Worm (Caenorhabditis elegans) whole organism, L4 larva: ENCODE results near the gene str-134.

Experiments used
- D1046.2 ChIP-seq: fragments of 200-800 bp; sonication (Bioruptor generic); IDR thresholded peaks from 2 replicates; pipeline ENCODE4 v1.3.6; 2022; ENCODE audit warnings: missing genetic modification characterization, missing compliant biosample characterization
- F26F4.8 ChIP-seq: fragments of 200-800 bp; sonication (Bioruptor generic); conservative IDR thresholded peaks from 2 replicates; pipeline ENCODE4 v1.3.6; 2022; ENCODE audit warnings: missing genetic modification characterization, missing compliant biosample characterization
- F37D6.2 ChIP-seq: sonication (generic microtip); optimal IDR thresholded peaks from 2 replicates; lab custom pipeline; 2016; ENCODE audit warnings: mild to moderate bottlenecking, missing genetic modification characterization, missing compliant biosample characterization
- R02D3.7 ChIP-seq: fragments of 150-350 bp; sonication (generic microtip); optimal IDR thresholded peaks from 3 replicates; lab custom pipeline; 2014; ENCODE audit warnings: missing biosample characterization, missing genetic modification characterization
- T20F7.1 ChIP-seq: fragments of 200-800 bp; sonication (Bioruptor generic); optimal IDR thresholded peaks from 2 replicates; lab custom pipeline; 2018; ENCODE audit warnings: mild to moderate bottlenecking, missing genetic modification characterization, missing compliant biosample characterization
- Y48G9A.11 ChIP-seq: fragments of 200-800 bp; sonication (Bioruptor generic); IDR thresholded peaks from 2 replicates; pipeline ENCODE4 v1.3.6; 2022; ENCODE audit warnings: missing genetic modification reagents, missing genetic modification characterization, missing compliant biosample characterization
- Y75B8A.6 ChIP-seq: fragments of 200-800 bp; sonication (Bioruptor generic); IDR thresholded peaks from 2 replicates; pipeline ENCODE4 v1.3.6; 2022; ENCODE audit warnings: missing genetic modification reagents, missing genetic modification characterization, missing compliant biosample characterization
- aha-1 ChIP-seq: fragments of 150-350 bp; peaks from one replicate; lab custom pipeline; 2014; ENCODE audit warnings: missing biosample characterization, missing genetic modification characterization
- aly-2 ChIP-seq: sonication (generic microtip); optimal IDR thresholded peaks from 2 replicates; lab custom pipeline; 2018; ENCODE audit warnings: missing biosample characterization, missing genetic modification characterization
- ceh-20 ChIP-seq: fragments of 200-800 bp; sonication (Bioruptor generic); IDR thresholded peaks from 2 replicates; pipeline ENCODE4 v1.3.6; 2022; ENCODE audit warnings: missing genetic modification reagents, missing genetic modification characterization, missing compliant biosample characterization
- ceh-62 ChIP-seq: sonication (generic microtip); optimal IDR thresholded peaks from 2 replicates; lab custom pipeline; 2017; ENCODE audit warnings: missing biosample characterization, missing genetic modification characterization
- ceh-82 ChIP-seq: sonication (generic microtip); optimal IDR thresholded peaks from 2 replicates; lab custom pipeline; 2017; ENCODE audit warnings: missing biosample characterization, missing genetic modification characterization
- daf-16 ChIP-seq, 3 experiments: sonication (generic microtip); optimal IDR thresholded peaks; 2 replicates each; lab custom pipeline; 2016 to 2017; ENCODE audit warnings: missing genetic modification characterization in 3 of 3, missing genetic modification reagents in 3 of 3, mild to moderate bottlenecking in 2 of 3, missing compliant biosample characterization in 2 of 3, missing biosample characterization in 1 of 3, moderate library complexity in 1 of 3
- dmd-8 ChIP-seq: fragments of 200-800 bp; sonication (Bioruptor generic); IDR thresholded peaks from 2 replicates; pipeline ENCODE4 v1.3.6; 2022; ENCODE audit warnings: missing genetic modification characterization, missing compliant biosample characterization
- dmd-9 ChIP-seq: fragments of 200-800 bp; sonication (Bioruptor generic); IDR thresholded peaks from 2 replicates; pipeline ENCODE4 v1.3.6; 2022; ENCODE audit warnings: missing genetic modification reagents, missing genetic modification characterization, missing compliant biosample characterization
- dpl-1 ChIP-seq: fragments of 150-350 bp; optimal IDR thresholded peaks from 2 replicates; lab custom pipeline; 2014; ENCODE audit warnings: missing biosample characterization, missing genetic modification reagents, missing genetic modification characterization
- duxl-1 ChIP-seq: sonication (generic microtip); optimal IDR thresholded peaks from 2 replicates; lab custom pipeline; 2016; ENCODE audit warnings: mild to moderate bottlenecking, missing genetic modification characterization, moderate library complexity, missing compliant biosample characterization; ENCODE audit not compliant: poor library complexity
- dve-1 ChIP-seq: sonication (generic microtip); optimal IDR thresholded peaks from 2 replicates; lab custom pipeline; 2017; ENCODE audit warnings: antibody characterized with exemption, mild to moderate bottlenecking, missing genetic modification characterization, missing compliant biosample characterization; ENCODE audit not compliant: insufficient read depth
- egl-43 ChIP-seq: fragments of 200-800 bp; sonication (Bioruptor generic); IDR thresholded peaks from 2 replicates; pipeline ENCODE4 v1.3.6; 2022; ENCODE audit warnings: missing genetic modification reagents, missing genetic modification characterization, missing compliant biosample characterization
- fos-1 ChIP-seq: fragments of 150-350 bp; optimal IDR thresholded peaks from 2 replicates; lab custom pipeline; 2014; ENCODE audit warnings: missing biosample characterization, missing genetic modification characterization
- hlh-11 ChIP-seq: fragments of 200-800 bp; sonication (Bioruptor generic); optimal IDR thresholded peaks from 2 replicates; lab custom pipeline; 2018; ENCODE audit warnings: mild to moderate bottlenecking, missing genetic modification characterization, missing compliant biosample characterization
- hlh-30 ChIP-seq: sonication (generic microtip); optimal IDR thresholded peaks from 2 replicates; lab custom pipeline; 2017; ENCODE audit warnings: antibody characterized with exemption, mild to moderate bottlenecking, missing genetic modification characterization, missing compliant biosample characterization; ENCODE audit not compliant: insufficient read depth
- jun-1 ChIP-seq: fragments of 150-350 bp; optimal IDR thresholded peaks from 2 replicates; lab custom pipeline; 2014; ENCODE audit warnings: missing biosample characterization, missing genetic modification reagents, missing genetic modification characterization
- lim-7 ChIP-seq: fragments of 200-800 bp; sonication (Bioruptor generic); IDR thresholded peaks from 2 replicates; pipeline ENCODE4 v1.3.6; 2022; ENCODE audit warnings: missing genetic modification characterization, missing compliant biosample characterization
- lin-1 ChIP-seq: fragments of 200-800 bp; sonication (Bioruptor generic); IDR thresholded peaks from 2 replicates; pipeline ENCODE4 v1.3.6; 2022; ENCODE audit warnings: missing genetic modification reagents, missing genetic modification characterization, missing compliant biosample characterization
- lin-13 ChIP-seq: fragments of 150-350 bp; optimal IDR thresholded peaks from 2 replicates; lab custom pipeline; 2014; ENCODE audit warnings: missing biosample characterization, missing genetic modification reagents, missing genetic modification characterization
- lin-29 ChIP-seq: fragments of 200-800 bp; sonication (Bioruptor generic); IDR thresholded peaks from 2 replicates; pipeline ENCODE4 v1.3.6; 2022; ENCODE audit warnings: missing genetic modification reagents, missing genetic modification characterization, missing compliant biosample characterization
- lin-38 ChIP-seq: fragments of 200-800 bp; sonication (Bioruptor generic); IDR thresholded peaks from 2 replicates; pipeline ENCODE4 v1.3.6; 2022; ENCODE audit warnings: missing genetic modification reagents, missing genetic modification characterization, missing compliant biosample characterization
- mdl-1 ChIP-seq, 2 experiments: fragments of 150-350 bp in 1 of 2; sonication (generic microtip) in 1 of 2; optimal IDR thresholded peaks; 2 replicates each; lab custom pipeline; 2014 to 2017; ENCODE audit warnings: missing biosample characterization in 2 of 2, missing genetic modification characterization in 2 of 2
- mdt-29 ChIP-seq: fragments of 200-800 bp; sonication (Bioruptor generic); IDR thresholded peaks from 2 replicates; pipeline ENCODE4 v1.3.6; 2022; ENCODE audit warnings: missing genetic modification reagents, missing genetic modification characterization, missing compliant biosample characterization
- mxl-2 ChIP-seq: fragments of 200-800 bp; sonication (Bioruptor generic); conservative IDR thresholded peaks from 2 replicates; pipeline ENCODE4 v1.3.6; 2022; ENCODE audit warnings: missing genetic modification reagents, missing genetic modification characterization, missing compliant biosample characterization
- nhr-111 ChIP-seq: fragments of 200-800 bp; sonication (Bioruptor generic); optimal IDR thresholded peaks from 2 replicates; lab custom pipeline; 2018; ENCODE audit warnings: mild to moderate bottlenecking, missing genetic modification characterization, missing compliant biosample characterization
- nhr-28 ChIP-seq: fragments of 150-350 bp; optimal IDR thresholded peaks from 2 replicates; lab custom pipeline; 2014; ENCODE audit warnings: missing biosample characterization, missing genetic modification characterization
- nhr-48 ChIP-seq: sonication (generic microtip); optimal IDR thresholded peaks from 2 replicates; lab custom pipeline; 2016; ENCODE audit warnings: mild to moderate bottlenecking, missing genetic modification characterization, missing compliant biosample characterization
- nhr-76 ChIP-seq: fragments of 150-350 bp; optimal IDR thresholded peaks from 2 replicates; lab custom pipeline; 2014; ENCODE audit warnings: missing biosample characterization, missing genetic modification characterization
- nhr-77 ChIP-seq: fragments of 150-350 bp; optimal IDR thresholded peaks from 2 replicates; lab custom pipeline; 2014; ENCODE audit warnings: missing biosample characterization, missing genetic modification characterization
- php-3 ChIP-seq: fragments of 200-800 bp; sonication (Bioruptor generic); IDR thresholded peaks from 2 replicates; pipeline ENCODE4 v1.3.6; 2022; ENCODE audit warnings: missing genetic modification reagents, missing genetic modification characterization, missing compliant biosample characterization
- skn-1 ChIP-seq: fragments of 150-350 bp; optimal IDR thresholded peaks from 2 replicates; lab custom pipeline; 2014; ENCODE audit warnings: missing biosample characterization, missing genetic modification characterization
- snpc-1.2 ChIP-seq: fragments of 200-800 bp; sonication (Bioruptor generic); IDR thresholded peaks from 2 replicates; pipeline ENCODE4 v1.3.6; 2022; ENCODE audit warnings: missing genetic modification reagents, missing genetic modification characterization, missing compliant biosample characterization
- snpc-4 ChIP-seq: fragments of 150-350 bp; optimal IDR thresholded peaks from 2 replicates; lab custom pipeline; 2014; ENCODE audit warnings: missing biosample characterization, missing genetic modification characterization
- spr-3 ChIP-seq: fragments of 200-800 bp; sonication (Bioruptor generic); optimal IDR thresholded peaks from 2 replicates; lab custom pipeline; 2018; ENCODE audit warnings: mild to moderate bottlenecking, missing genetic modification characterization, missing compliant biosample characterization
- tag-97 ChIP-seq: fragments of 200-800 bp; sonication (Bioruptor generic); IDR thresholded peaks from 2 replicates; pipeline ENCODE4 v1.3.6; 2022; ENCODE audit warnings: missing genetic modification characterization, missing compliant biosample characterization
- unc-130 ChIP-seq: sonication (generic microtip); optimal IDR thresholded peaks from 2 replicates; lab custom pipeline; 2016; ENCODE audit warnings: missing genetic modification reagents, missing genetic modification characterization, missing compliant biosample characterization
- unc-39 ChIP-seq: sonication (generic microtip); optimal IDR thresholded peaks from 2 replicates; lab custom pipeline; 2017; ENCODE audit warnings: missing biosample characterization, missing genetic modification characterization
- unc-62 ChIP-seq, 3 experiments: fragments of 150-350 bp in 1 of 3; sonication (generic microtip); optimal IDR thresholded peaks in 2 of 3; peaks in 1 of 3; 1 replicate in 1 of 3; 2 replicates in 2 of 3; lab custom pipeline; 2014 to 2017; ENCODE audit warnings: missing biosample characterization in 3 of 3, missing genetic modification characterization in 3 of 3, missing genetic modification reagents in 3 of 3, missing genotype in 1 of 3
- zag-1 ChIP-seq: fragments of 150-350 bp; optimal IDR thresholded peaks from 2 replicates; lab custom pipeline; 2014; ENCODE audit warnings: missing biosample characterization, missing genetic modification characterization
- zip-2 ChIP-seq: fragments of 150-350 bp; optimal IDR thresholded peaks from 2 replicates; lab custom pipeline; 2014; ENCODE audit warnings: missing biosample characterization, missing genetic modification characterization
- ztf-11 ChIP-seq: fragments of 150-350 bp; optimal IDR thresholded peaks from 2 replicates; lab custom pipeline; 2014; ENCODE audit warnings: missing biosample characterization, missing genetic modification characterization
- ztf-7 ChIP-seq: fragments of 150-350 bp; optimal IDR thresholded peaks from 2 replicates; lab custom pipeline; 2014; ENCODE audit warnings: missing biosample characterization, missing genetic modification characterization

str-134 gene

DNA sequence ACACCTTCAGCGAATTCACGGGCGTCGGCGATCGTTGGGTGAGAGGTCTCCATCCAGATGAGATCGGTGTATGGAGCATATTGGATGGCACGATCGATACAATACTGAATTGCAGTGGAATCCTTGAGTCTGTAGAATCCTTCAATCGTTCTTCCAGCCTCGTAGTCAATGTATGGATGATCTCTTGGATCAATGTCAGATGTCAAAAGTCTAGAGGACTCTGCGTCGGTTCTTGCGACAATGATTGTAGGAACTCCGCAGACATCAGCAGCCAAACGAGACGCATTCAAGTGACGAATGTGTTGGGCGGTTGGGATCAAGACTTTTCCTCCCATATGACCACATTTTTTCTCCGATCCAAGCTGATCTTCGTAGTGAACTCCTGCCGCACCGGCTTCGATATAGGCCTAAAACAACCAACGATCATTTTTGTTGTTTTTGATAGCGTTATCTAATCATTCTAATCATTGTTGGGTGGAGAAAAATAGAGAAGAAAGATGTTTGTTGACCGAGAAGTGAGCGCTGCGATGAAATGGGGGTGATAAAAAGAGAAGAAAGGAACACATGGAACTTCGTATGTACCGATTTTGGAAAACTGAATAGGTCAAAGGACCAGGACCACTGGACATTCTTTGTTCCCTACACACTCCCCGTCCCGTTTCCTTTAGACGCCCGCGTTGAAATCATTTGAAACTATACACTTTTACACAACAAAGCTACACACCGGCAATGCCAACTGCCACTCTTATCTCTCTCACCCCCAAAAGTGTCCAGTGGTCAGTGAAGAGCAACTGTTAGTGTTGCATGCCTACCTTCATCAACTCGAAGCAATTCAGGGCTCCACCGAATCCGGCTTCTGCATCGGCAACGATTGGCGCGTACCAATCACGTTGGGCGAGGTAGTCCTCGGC lies 16.6 kb upstream of the str-134 start (continued):
- TF ChIP-seq dmd-9 (GFP tag; lab: Robert Waterston, UW) (peak; percentile 7; the same call in 1 of the 2 replicates), lin-13 (GFP tag; lab: Kevin White, UChicago) (no peak), duxl-1 (no peak), spr-3 (no peak), nhr-28 (tag; lab: Kevin White, UChicago) (peak; percentile 26), egl-43 (no peak), ceh-20 (GFP tag; lab: Robert Waterston, UW) (no peak), snpc-4 (tag; lab: Kevin White, UChicago) (no peak), aly-2 (tag; lab: Kevin White, UChicago) (no peak), ceh-82 (tag; lab: Kevin White, UChicago) (no peak), unc-62 (GFP tag; optimal IDR thresholded peaks at IDR 0.05 in 1 of 2; lab: Kevin White, UChicago) (no peak), unc-62 (tag; optimal IDR thresholded peaks at IDR 0.05; lab: Kevin White, UChicago) (no peak), D1046.2 (GFP tag; lab: Robert Waterston, UW) (no peak), unc-130 (no peak), hlh-30 (tag; lab: Kevin White, UChicago) (no peak), php-3 (GFP tag; lab: Robert Waterston, UW) (no peak), mdl-1 (tag; optimal IDR thresholded peaks at IDR 0.05; lab: Kevin White, UChicago) (no peak), F26F4.8 (no peak), nhr-48 (tag; lab: Kevin White, UChicago) (no peak), tag-97 (no peak), jun-1 (no peak), mxl-2 (GFP tag; lab: Robert Waterston, UW) (no peak), aha-1 (peak; percentile 97), daf-16 (GFP tag; optimal IDR thresholded peaks at IDR 0.05; lab: Kevin White, UChicago) (peak in 1 of 2 experiments; percentile 6), daf-16 (tag; optimal IDR thresholded peaks at IDR 0.05; lab: Kevin White, UChicago) (no peak), ztf-11 (tag; lab: Kevin White, UChicago) (no peak), dpl-1 (GFP tag; lab: Kevin White, UChicago) (no peak), hlh-11 (no peak), zip-2 (tag; lab: Kevin White, UChicago) (peak; percentile 15), lim-7 (0 out of 2 replicates have a peak, but pooled peaks have one; percentile 8), nhr-76 (no peak), nhr-111 (no peak), lin-38 (GFP tag; lab: Robert Waterston, UW) (0 out of 2 replicates have a peak, but pooled peaks have one; percentile 3), ceh-62 (no peak), fos-1 (tag; lab: Kevin White, UChicago) (no peak), T20F7.1 (GFP tag; lab: Kevin White, UChicago) (no peak), ztf-7 (tag; lab: Kevin White, UChicago) (no peak), unc-39 (tag; lab: Kevin White, UChicago) (no peak), F37D6.2 (tag; lab: Kevin White, UChicago) (no peak), Y75B8A.6 (GFP tag; lab: Robert Waterston, UW) (no peak), skn-1 (tag; lab: Kevin White, UChicago) (no peak), snpc-1.2 (no peak), R02D3.7 (tag; lab: Kevin White, UChicago) (no peak), mdt-29 (GFP tag; lab: Robert Waterston, UW) (no peak), Y48G9A.11 (GFP tag; lab: Robert Waterston, UW) (no peak), dve-1 (tag; lab: Kevin White, UChicago) (peak; percentile 43), nhr-77 (tag; lab: Kevin White, UChicago) (no peak), dmd-8 (GFP tag; lab: Robert Waterston, UW) (no peak), lin-1 (no peak; the same call in 1 of the 2 replicates), zag-1 (tag; lab: Kevin White, UChicago) (no peak), lin-29 (GFP tag; lab: Robert Waterston, UW) (no peak; the same call in 1 of the 2 replicates)
